Fruit fly (Drosophila melanogaster) ovary, adult (tissue): ENCODE data around the gene CG1943.

Source experiments
- CG17801 ChIP-seq: fragments of 200-800 bp; optimal IDR thresholded peaks from 2 replicates; lab custom pipeline; 2019; ENCODE audit warnings: missing biosample characterization, mild to moderate bottlenecking, missing genetic modification characterization, moderate library complexity; ENCODE audit not compliant: partially characterized antibody

The CG1943 gene

dm6 chr3R:7087904-7088303, 13.2 kb downstream of the CG1943 start:
- TF ChIP-seq CG17801 (GFP tag; lab: Kevin White, UChicago): no peak

DNA sequence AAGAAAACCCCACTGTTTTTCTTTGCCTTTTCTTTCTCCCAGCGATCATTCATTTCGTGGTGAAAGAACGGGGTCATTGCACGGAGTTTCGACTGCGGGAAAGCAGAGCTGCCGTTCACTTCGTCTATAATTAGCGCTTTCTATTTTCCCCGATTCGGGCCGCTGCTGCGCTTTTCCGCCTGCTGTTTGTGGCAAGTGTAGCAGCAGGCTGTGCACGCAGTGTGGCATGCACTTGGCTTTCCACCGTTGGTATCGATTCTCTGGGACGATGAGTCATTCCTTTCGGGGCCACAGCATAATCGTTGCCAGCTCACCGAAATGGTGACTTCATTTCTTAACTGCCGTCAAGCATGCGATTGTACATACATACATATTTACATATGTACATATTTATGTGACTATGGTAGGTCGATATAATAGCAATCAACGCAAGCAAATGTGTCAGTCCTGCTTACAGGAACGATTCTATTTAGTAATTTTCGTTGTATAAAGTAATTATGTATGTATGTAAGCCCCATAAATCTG, 14.2 kb downstream of the CG1943 start:
- TF ChIP-seq CG17801 (GFP tag; lab: Kevin White, UChicago): no peak

- TF ChIP-seq CG17801 (GFP tag; lab: Kevin White, UChicago): no peak
These were observed 15.1 kb downstream of the CG1943 start for dm6 chr3R:7089522-7090336.

DNA sequence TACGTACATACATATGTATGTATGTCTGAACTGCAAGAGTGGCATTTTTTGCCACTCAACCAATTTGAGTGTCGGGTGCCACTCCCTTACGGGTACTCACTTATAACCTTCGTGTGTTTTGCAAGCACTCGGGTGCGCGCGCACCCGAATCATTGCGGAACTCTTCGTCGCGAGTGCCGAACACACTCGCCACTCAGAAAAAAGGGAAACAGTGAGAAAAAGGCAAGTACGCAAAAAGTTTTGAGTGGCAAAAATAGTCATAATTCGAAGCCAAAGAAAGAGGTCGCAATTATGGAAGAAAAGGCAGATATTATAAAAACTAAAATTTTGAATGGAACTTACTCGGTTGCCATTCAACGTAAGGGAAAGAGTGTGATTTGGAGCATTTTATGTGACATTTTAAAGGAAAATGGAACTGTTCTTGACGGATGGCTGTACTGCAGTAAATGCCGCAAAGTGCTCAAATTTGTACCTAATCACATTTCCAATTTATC, 15.7 kb downstream of the CG1943 start:
- no peak for TF ChIP-seq CG17801 (GFP tag; lab: Kevin White, UChicago)

- TF ChIP-seq CG17801 (GFP tag; lab: Kevin White, UChicago): no peak
These were observed 17.2 kb downstream of the CG1943 start for dm6 chr3R:7091904-7092303.

dm6 chr3R:7093592-7093991, 18.9 kb downstream of the CG1943 start:
- peak; percentile 42 for TF ChIP-seq CG17801 (GFP tag; lab: Kevin White, UChicago)

DNA sequence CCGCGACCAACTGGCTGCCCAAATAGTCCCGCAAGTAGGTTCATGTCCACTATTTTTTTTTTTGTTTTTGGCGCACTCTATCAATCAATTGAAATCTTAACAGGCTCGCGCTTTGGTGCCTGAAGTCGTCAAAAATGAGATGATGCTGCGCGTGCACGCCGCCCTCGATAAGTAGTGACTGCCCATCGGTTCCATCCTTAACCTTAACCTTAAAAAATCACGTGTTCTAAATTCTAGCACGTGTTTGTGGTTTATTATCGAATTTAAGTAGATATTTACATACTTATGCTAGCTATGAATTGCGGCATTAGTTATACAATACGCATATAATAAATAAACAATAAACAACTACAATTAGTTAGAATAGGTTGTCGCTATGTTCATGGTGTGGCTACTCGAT, 19.7 kb downstream of the CG1943 start:
- TF ChIP-seq CG17801 (GFP tag; lab: Kevin White, UChicago): no peak

DNA sequence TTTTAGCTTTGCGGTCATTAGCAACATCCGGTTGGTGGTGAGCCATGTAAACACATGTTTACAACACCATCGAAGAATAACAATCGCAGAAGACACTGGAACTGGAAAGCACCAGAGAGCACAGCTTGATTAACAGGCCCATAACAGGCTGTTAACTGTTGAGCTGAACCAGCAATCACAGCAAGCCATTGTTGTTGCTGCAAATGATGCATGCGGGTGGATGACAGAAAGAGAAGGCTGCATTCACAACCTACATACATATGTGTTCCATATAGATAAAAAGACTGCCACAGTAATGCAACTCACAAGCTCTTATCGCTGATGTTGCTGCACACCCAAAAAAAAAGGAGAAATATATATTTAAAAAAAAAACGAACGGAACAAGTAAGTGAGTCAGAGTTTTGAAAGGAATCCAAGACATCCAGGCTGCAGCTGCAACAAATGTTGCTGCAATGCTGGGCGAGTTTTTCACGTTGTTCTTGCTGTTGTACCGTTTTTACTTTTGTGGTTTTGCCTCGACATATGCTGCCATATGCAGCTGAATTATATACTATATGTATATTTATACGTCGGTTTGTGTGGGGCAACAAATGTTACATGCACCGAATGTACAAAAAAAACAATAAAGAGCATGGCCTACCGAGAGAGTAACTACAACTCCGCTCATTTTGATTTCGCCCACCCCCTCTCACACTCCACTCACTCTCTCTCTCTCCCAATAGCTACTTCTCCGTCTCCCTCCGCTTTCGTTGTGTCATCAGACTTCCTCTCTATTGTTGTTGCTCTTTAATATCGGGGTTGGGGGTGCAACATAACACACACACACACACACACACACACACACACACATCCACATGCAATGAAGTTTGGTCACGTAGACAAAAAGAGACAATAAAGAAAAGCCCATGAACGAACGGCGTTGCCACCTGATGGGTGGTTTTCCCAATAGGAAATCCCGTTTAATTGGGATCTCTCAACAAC, 28.5 kb downstream of the CG1943 start:
- TF ChIP-seq CG17801 (GFP tag; lab: Kevin White, UChicago): no peak

- no peak for TF ChIP-seq CG17801 (GFP tag; lab: Kevin White, UChicago)
These were observed 29.6 kb downstream of the CG1943 start for dm6 chr3R:7104308-7104707.

DNA sequence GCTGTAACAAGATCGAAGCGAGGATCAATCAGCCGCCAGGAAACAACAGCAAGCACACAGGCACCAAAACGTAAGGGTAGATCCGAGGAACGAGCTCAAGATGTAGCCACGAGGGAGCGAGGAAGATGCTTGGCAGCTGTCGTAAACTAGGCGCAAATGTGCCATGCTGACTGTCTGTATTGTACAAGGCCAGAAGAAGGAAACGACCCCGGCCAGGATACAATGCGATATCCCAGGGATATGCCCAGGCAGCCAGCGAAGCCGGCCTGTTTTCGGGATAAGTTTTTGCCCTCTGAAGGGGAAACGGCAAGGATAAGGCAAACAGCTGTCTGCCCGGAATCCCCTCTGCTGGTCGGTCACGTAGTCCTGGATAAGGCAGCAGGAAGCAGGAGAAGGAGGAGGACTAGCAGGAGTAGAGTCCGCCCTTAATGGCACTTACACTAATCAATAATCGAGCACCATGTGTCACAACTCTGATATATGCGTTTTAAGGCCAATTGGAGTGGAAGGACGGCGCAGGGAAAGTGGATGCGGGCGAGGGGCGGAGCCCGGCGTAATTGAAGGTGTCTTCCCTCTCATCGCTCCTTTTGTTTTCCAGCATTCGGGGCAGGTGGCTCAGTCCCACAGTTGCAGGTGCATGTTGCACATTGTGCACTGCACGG, 31.0 kb downstream of the CG1943 start:
- TF ChIP-seq CG17801 (GFP tag; lab: Kevin White, UChicago): no peak

DNA sequence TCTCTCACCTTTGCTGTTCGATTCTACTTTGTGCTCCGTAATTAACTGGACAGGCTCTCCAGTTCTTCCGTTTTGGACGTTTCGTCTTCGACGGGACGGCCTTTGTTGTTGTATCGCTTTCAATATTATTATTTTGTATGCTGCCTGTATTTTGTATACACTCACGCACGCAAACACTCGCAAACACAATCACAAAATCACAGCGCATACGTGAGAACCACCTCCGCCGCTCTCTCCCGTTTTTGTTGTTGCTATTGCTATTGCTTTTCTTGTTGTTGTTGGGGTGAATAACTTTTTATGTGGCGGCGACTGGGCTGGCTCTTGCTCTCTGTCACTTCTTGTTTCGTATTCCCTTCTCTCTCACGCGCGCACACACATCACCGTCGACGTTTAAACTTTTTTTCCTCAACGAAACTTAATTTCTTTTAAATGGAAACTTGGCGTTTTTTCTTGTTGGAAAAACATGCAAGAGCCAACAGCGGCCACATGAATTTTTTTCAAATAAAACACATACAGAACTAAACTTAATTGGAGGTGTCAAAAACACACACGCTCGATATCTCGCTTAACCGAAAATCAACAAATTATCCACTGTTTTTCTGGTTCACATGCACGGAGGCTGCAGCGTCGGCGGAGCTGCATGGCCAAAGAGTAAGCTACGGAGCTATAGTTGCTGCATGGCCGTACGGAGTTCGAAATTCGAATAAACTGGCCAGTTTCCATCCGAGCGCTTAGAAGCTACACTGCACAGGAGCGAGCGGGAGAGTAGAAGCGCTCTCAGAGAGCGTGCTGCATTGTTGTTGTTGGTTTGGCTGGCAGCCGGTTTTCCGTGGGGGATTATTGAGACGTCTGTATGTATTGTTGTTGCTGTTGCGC, 33.3 kb downstream of the CG1943 start:
- no peak for TF ChIP-seq CG17801 (GFP tag; lab: Kevin White, UChicago)

DNA sequence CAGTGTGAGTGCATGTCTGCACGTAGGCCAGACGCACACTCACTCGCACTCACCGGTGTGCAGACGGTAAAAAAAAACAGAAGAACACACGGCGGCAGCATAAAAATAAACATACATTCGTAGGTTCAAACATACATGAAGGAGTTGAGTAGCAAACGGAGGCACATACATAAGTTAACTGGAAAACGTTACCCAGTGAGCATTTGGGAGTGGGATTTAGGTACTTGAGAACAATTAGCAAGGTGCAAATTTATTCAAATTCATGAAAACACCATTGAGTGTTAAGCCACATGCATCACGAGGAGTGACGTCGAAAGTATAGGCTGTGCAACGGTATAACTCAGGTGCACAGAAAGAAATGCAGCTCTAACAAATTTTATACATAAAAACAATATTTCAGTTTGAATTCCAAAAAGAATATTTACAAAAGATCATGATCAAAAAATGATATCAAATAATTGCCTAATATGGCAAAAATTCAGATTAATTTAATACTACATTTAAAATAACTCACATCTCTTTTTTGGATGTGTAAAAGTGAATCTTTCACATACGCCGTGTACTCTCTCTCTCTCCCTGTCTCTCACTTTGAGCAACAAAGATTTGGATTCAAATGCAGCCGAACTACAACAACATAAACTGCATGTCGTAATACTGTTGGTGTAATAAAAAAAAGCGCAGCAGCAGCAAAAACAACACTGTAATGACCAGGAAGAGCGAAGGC, 34.1 kb downstream of the CG1943 start:
- TF ChIP-seq CG17801 (GFP tag; lab: Kevin White, UChicago): peak; percentile 96

DNA sequence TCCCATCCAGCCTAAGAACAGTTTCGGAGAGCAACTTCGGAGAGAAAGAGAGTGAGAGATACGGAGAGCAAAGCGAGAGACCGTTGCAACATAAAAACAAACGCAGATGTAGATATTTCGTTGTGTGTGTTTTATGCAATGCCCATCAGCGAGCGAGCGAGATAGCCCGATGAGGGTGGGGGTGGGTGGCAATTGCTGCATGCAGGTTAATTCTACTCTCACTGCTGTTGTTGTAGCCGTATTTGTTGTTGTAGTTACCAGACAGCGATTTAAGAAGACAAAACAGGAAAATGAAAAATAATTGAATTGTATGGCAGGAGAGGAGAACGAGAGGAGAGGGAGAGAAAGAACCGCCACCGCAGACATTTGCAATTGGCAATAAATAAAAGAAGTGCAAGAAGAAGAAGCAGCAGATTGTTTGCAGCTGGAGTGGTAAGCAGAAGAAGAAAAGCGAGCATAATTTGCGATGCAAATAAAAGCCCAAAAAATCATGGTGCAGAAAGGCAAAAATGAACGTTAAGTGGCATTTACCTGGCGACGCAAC, 35.2 kb downstream of the CG1943 start:
- no peak for TF ChIP-seq CG17801 (GFP tag; lab: Kevin White, UChicago)
